Worm (Caenorhabditis elegans) whole organism, mixed stage, embryonic: ENCODE results near the gene Y41C4A.6.

ENCODE experiments used
- bed-3 ChIP-seq: fragments of 200-800 bp; sonication (Bioruptor generic); optimal IDR thresholded peaks from 3 replicates; lab custom pipeline; 2018; ENCODE audit warnings: mild to moderate bottlenecking, missing genetic modification characterization, moderate library complexity, missing compliant biosample characterization
- blmp-1 ChIP-seq: fragments of 150-350 bp; optimal IDR thresholded peaks from 2 replicates; lab custom pipeline; 2014; ENCODE audit warnings: missing biosample characterization, missing genetic modification characterization
- ces-1 ChIP-seq: fragments of 150-350 bp; optimal IDR thresholded peaks from 2 replicates; lab custom pipeline; 2014; ENCODE audit warnings: missing biosample characterization, missing genetic modification reagents, missing genetic modification characterization
- elt-3 ChIP-seq: fragments of 150-350 bp; optimal IDR thresholded peaks from 2 replicates; lab custom pipeline; 2014; ENCODE audit warnings: missing biosample characterization, missing genetic modification characterization
- flh-1 ChIP-seq: fragments of 200-800 bp; sonication (Bioruptor generic); optimal IDR thresholded peaks from 2 replicates; lab custom pipeline; 2018; ENCODE audit warnings: mild to moderate bottlenecking, missing genetic modification characterization, moderate library complexity, missing compliant biosample characterization
- snpc-4 ChIP-seq: fragments of 150-350 bp; optimal IDR thresholded peaks from 2 replicates; lab custom pipeline; 2014; ENCODE audit warnings: missing biosample characterization, missing genetic modification characterization
- unc-62 ChIP-seq: fragments of 150-350 bp; optimal IDR thresholded peaks from 2 replicates; lab custom pipeline; 2014; ENCODE audit warnings: missing biosample characterization, missing genetic modification reagents, missing genetic modification characterization

DNA sequence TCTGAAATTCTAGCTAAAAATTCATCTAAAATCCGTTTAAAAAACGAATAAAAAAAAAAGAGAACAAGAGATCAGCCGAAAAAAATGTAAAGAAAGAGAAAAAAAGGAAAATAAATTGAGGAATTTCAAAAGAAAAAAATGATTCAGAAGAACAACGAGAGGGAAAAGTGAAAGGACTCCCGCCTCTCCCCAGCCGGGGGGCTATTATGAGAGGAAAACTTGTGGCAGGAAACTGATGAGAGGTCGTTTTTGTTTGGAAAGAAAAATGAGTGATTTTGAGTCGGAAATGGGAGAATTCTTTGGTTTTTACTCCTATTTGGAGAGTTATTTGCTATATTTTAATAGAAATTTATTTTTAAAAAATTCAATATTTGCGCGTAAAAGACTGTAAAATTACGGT, 45.8 kb downstream of the Y41C4A.6 start:
- no peak for TF ChIP-seq elt-3
- no peak for TF ChIP-seq bed-3
- no peak for TF ChIP-seq blmp-1
- no peak for TF ChIP-seq ces-1
- no peak for TF ChIP-seq snpc-4 (tag; lab: Kevin White, UChicago)
- TF ChIP-seq flh-1: no peak
- TF ChIP-seq unc-62 (GFP tag; lab: Kevin White, UChicago): no peak
